Worm (Caenorhabditis elegans) whole organism, early embryonic: ENCODE results near the gene pap-1.

ENCODE experiments used
- B0310.2 ChIP-seq: sonication (generic microtip); optimal IDR thresholded peaks from 2 replicates; lab custom pipeline; 2016; ENCODE audit warnings: mild to moderate bottlenecking, missing genetic modification characterization, missing compliant biosample characterization
- F13C5.2 ChIP-seq: sonication (generic microtip); optimal IDR thresholded peaks from 2 replicates; lab custom pipeline; 2017; ENCODE audit warnings: mild to moderate bottlenecking, missing genetic modification characterization, inconsistent platforms, missing compliant biosample characterization
- aly-1 ChIP-seq: sonication (generic microtip); optimal IDR thresholded peaks from 2 replicates; lab custom pipeline; 2016; ENCODE audit warnings: missing genetic modification characterization, missing compliant biosample characterization
- ama-1 ChIP-seq: fragments of 150-350 bp; optimal IDR thresholded peaks from 2 replicates; lab custom pipeline; 2014
- ceh-13 ChIP-seq: fragments of 200-800 bp; sonication (Bioruptor generic); optimal IDR thresholded peaks from 2 replicates; lab custom pipeline; 2018; ENCODE audit warnings: mild to moderate bottlenecking, missing genetic modification characterization, missing compliant biosample characterization
- ceh-36 ChIP-seq: sonication (generic microtip); optimal IDR thresholded peaks from 2 replicates; lab custom pipeline; 2016; ENCODE audit warnings: missing genetic modification characterization, inconsistent platforms, missing compliant biosample characterization
- ets-7 ChIP-seq: sonication (generic microtip); optimal IDR thresholded peaks from 2 replicates; lab custom pipeline; 2016; ENCODE audit warnings: missing genotype, missing genetic modification characterization, missing compliant biosample characterization
- flt-1 ChIP-seq: fragments of 200-800 bp; sonication (Bioruptor generic); IDR thresholded peaks from 2 replicates; pipeline ENCODE4 v1.3.6; 2022; ENCODE audit warnings: missing genetic modification characterization, missing compliant biosample characterization
- hmbx-1 ChIP-seq: sonication (generic microtip); optimal IDR thresholded peaks from 2 replicates; lab custom pipeline; 2016; ENCODE audit warnings: mild to moderate bottlenecking, missing genetic modification characterization, missing compliant biosample characterization
- hmg-4 ChIP-seq: fragments of 200-800 bp; sonication (Bioruptor generic); optimal IDR thresholded peaks from 2 replicates; lab custom pipeline; 2018; ENCODE audit warnings: mild to moderate bottlenecking, missing genetic modification characterization, missing compliant biosample characterization
- hnd-1 ChIP-seq: sonication (generic microtip); optimal IDR thresholded peaks from 2 replicates; lab custom pipeline; 2016; ENCODE audit warnings: missing genetic modification characterization, missing compliant biosample characterization
- pes-1 ChIP-seq: fragments of 200-800 bp; sonication (Bioruptor generic); IDR thresholded peaks from 2 replicates; pipeline ENCODE4 v1.3.6; 2022; ENCODE audit warnings: missing genetic modification reagents, missing genetic modification characterization, missing compliant biosample characterization
- scrt-1 ChIP-seq: fragments of 200-800 bp; sonication (Bioruptor generic); IDR thresholded peaks from 2 replicates; pipeline ENCODE4 v1.3.6; 2022; ENCODE audit warnings: missing genetic modification characterization, missing compliant biosample characterization
- sea-1 ChIP-seq: fragments of 200-800 bp; sonication (Bioruptor generic); conservative IDR thresholded peaks from 2 replicates; pipeline ENCODE4 v1.3.6; 2022; ENCODE audit warnings: missing genetic modification characterization, missing compliant biosample characterization
- tbx-11 ChIP-seq: fragments of 200-800 bp; sonication (Bioruptor generic); IDR thresholded peaks from 2 replicates; pipeline ENCODE4 v1.3.6; 2022; ENCODE audit warnings: missing genetic modification characterization, missing compliant biosample characterization
- tbx-37 ChIP-seq: fragments of 200-800 bp; sonication (Bioruptor generic); conservative IDR thresholded peaks from 2 replicates; pipeline ENCODE4 v1.3.6; 2022; ENCODE audit warnings: missing genetic modification reagents, missing genetic modification characterization, missing compliant biosample characterization
- tra-4 ChIP-seq: sonication (generic microtip); optimal IDR thresholded peaks from 2 replicates; lab custom pipeline; 2017; ENCODE audit warnings: missing genetic modification characterization, missing compliant biosample characterization

pap-1 gene

DNA sequence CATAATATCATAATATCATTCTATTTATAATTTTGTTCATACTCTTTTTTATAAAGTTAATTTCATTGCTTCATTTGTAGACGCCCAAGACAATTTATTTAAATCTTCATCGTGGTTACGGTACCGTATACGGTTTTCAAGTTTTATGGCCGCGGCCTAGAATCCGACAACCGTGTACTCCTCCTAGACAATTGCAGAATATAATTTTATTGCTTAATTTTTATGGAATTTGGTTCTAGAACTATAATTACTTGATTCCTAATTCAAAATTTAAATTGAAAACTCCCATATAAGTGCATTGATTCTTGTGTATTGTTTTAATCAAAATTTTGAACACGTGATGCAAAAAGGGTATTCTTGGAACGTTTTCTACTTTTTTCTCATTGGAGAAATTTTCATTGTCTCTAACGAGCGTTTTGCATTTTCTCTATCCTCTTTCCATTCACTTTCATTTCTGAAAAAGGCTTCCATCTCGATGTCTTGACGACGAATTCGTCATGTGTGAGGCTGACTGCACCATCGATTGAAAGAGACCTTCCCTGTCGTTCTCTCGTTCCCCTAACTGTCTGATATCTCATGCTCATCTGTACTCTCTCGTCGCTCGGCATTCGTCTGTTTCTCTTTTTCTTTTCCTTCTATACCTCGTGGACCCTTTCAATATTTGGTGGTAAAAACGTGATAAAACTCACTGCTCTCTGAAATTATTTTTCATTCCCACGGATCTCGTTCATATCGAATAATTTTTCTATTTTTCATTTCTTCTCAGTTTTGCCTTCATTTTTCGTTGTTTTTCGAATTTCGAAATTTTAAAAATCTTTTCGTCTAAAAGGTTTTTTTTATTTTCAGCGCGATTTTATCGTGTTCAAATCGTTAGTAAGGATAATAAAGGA lies at the start of gene pap-1:
TSS of gene pap-1 (plus strand) at position 840 of the 890 bp plus-strand sequence.
- no peak for TF ChIP-seq scrt-1
- no peak for TF ChIP-seq hmbx-1 (tag; lab: Kevin White, UChicago)
- TF ChIP-seq ets-7 (tag; lab: Kevin White, UChicago), result no peak
- TF ChIP-seq aly-1, result no peak
- TF ChIP-seq pes-1 (GFP tag; lab: Robert Waterston, UW), result no peak
- no peak for TF ChIP-seq hnd-1 (tag; lab: Kevin White, UChicago)
- TF ChIP-seq tbx-37 (GFP tag; lab: Robert Waterston, UW), result no peak
- TF ChIP-seq B0310.2, result no peak
- TF ChIP-seq F13C5.2, result no peak
- no peak for TF ChIP-seq ama-1 (lab: Kevin White, UChicago)

- TF ChIP-seq tbx-11 (GFP tag; lab: Robert Waterston, UW), result no peak
- no peak for TF ChIP-seq F13C5.2
- no peak for TF ChIP-seq ceh-13 (GFP tag; lab: Kevin White, UChicago)
- TF ChIP-seq tbx-37 (GFP tag; lab: Robert Waterston, UW), result no peak
- no peak for TF ChIP-seq sea-1 (GFP tag; lab: Robert Waterston, UW)
- no peak for TF ChIP-seq hmbx-1 (tag; lab: Kevin White, UChicago)
- TF ChIP-seq ets-7 (tag; lab: Kevin White, UChicago), result no peak
- TF ChIP-seq aly-1, result no peak
- TF ChIP-seq B0310.2, result no peak
- no peak for TF ChIP-seq ama-1 (lab: Kevin White, UChicago)
- no peak for TF ChIP-seq flt-1 (GFP tag; lab: Robert Waterston, UW)
- TF ChIP-seq tra-4 (tag; lab: Kevin White, UChicago), result no peak
- TF ChIP-seq hmg-4, result no peak
- TF ChIP-seq hnd-1 (tag; lab: Kevin White, UChicago), result no peak
- TF ChIP-seq pes-1 (GFP tag; lab: Robert Waterston, UW), result no peak
- no peak for TF ChIP-seq ceh-36 (tag; lab: Kevin White, UChicago)
- no peak for TF ChIP-seq scrt-1
These were observed 48.1 kb upstream of the pap-1 start for ce11 chrV:10393708-10394107.

ce11 chrV:10395173-10395766 lies 46.5 kb upstream of the pap-1 start, which contains the start of the genes col-151 and ugt-1:
Gene col-151, minus strand, starts transcription at chrV:10395223.
Gene ugt-1, plus strand, starts transcription at chrV:10395663.
- no peak for TF ChIP-seq tbx-11 (GFP tag; lab: Robert Waterston, UW)
- no peak for TF ChIP-seq scrt-1
- no peak for TF ChIP-seq tbx-37 (GFP tag; lab: Robert Waterston, UW)
- no peak for TF ChIP-seq pes-1 (GFP tag; lab: Robert Waterston, UW)
- no peak for TF ChIP-seq hmg-4
- no peak for TF ChIP-seq aly-1

DNA sequence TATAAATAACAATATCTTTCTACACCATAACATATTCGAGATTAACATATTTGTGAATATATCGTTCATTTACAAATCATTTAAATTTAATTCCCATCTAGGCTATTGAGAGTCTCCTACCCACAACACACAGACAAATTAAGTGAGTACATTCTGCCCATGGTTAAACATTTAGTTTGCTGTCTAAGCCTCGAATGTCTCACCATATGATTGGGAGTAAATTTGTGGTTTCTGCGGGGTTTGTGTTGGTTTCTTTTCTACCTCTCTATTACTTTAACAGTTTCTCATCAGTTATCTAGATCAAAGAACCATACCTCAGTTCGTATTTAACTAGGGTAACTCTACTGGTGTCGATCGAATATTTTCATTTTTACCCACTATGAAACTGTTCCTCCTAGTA lies 43.3 kb upstream of the pap-1 start, which contains the start of gene ugt-2:
TSS of gene ugt-2 (plus strand) at position 371 of the 400 bp plus-strand sequence.
- TF ChIP-seq flt-1 (GFP tag; lab: Robert Waterston, UW) (no peak), B0310.2 (no peak), tbx-37 (GFP tag; lab: Robert Waterston, UW) (no peak), sea-1 (GFP tag; lab: Robert Waterston, UW) (no peak), ets-7 (tag; lab: Kevin White, UChicago) (no peak), hmbx-1 (tag; lab: Kevin White, UChicago) (no peak), pes-1 (GFP tag; lab: Robert Waterston, UW) (no peak), scrt-1 (no peak), hmg-4 (no peak)

- TF ChIP-seq pes-1 (GFP tag; lab: Robert Waterston, UW), result no peak
- TF ChIP-seq tbx-37 (GFP tag; lab: Robert Waterston, UW), result no peak
- no peak for TF ChIP-seq aly-1
- no peak for TF ChIP-seq F13C5.2
- no peak for TF ChIP-seq hnd-1 (tag; lab: Kevin White, UChicago)
These were observed 42.5 kb upstream of the pap-1 start for ce11 chrV:10399290-10399689.

ce11 chrV:10402804-10403203 lies 39.0 kb upstream of the pap-1 start, which contains the start of gene F15H10.8:
Gene F15H10.8, minus strand, starts transcription at chrV:10402904.
- no peak for TF ChIP-seq flt-1 (GFP tag; lab: Robert Waterston, UW)
- TF ChIP-seq hmg-4, result no peak
- no peak for TF ChIP-seq hmbx-1 (tag; lab: Kevin White, UChicago)
- no peak for TF ChIP-seq tbx-11 (GFP tag; lab: Robert Waterston, UW)
- TF ChIP-seq ceh-13 (GFP tag; lab: Kevin White, UChicago), result no peak
- TF ChIP-seq hnd-1 (tag; lab: Kevin White, UChicago), result no peak

DNA sequence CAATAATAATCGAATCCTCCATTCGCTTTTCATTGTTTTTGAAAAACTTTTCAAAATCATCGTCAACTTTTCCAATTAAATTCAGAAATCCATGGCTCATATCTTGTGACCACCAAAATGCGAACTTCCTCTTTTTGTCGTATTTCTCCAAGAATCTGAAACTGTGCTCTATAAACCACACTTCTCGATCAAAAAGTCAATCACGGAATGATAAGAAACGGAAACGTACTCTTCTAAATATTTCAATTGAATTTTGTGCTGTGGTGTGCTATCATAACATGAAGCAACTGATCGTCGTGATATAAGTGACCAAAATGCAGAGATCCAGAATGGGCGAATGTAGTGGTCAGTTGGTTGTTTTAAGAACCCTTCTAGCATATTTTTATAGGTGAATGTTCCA lies 37.1 kb upstream of the pap-1 start:
- no peak for TF ChIP-seq tbx-37 (GFP tag; lab: Robert Waterston, UW)
- TF ChIP-seq tbx-11 (GFP tag; lab: Robert Waterston, UW), result no peak
- no peak for TF ChIP-seq B0310.2
- no peak for TF ChIP-seq aly-1
- no peak for TF ChIP-seq hmbx-1 (tag; lab: Kevin White, UChicago)
- no peak for TF ChIP-seq sea-1 (GFP tag; lab: Robert Waterston, UW)
- no peak for TF ChIP-seq ets-7 (tag; lab: Kevin White, UChicago)
- TF ChIP-seq ceh-13 (GFP tag; lab: Kevin White, UChicago), result no peak
